Fruit fly (Drosophila melanogaster): ENCODE results near the gene CG14856.

- TF ChIP-seq psq (optimal IDR thresholded peaks at IDR 0.05) (no peak), CG8478 (optimal IDR thresholded peaks at IDR 0.05) (no peak), usp (GFP tag; optimal IDR thresholded peaks at IDR 0.05) (no peak), EcR (GFP tag; optimal IDR thresholded peaks at IDR 0.05) (no peak), Dll (optimal IDR thresholded peaks at IDR 0.05) (no peak)
Observed at dm6 chr3R:14764131-14764530, 34.7 kb upstream of the CG14856 start.

Measured in whole organism.